Fruit fly (Drosophila melanogaster): ENCODE data around the gene VhaPPA1-1.

Gene VhaPPA1-1

DNA sequence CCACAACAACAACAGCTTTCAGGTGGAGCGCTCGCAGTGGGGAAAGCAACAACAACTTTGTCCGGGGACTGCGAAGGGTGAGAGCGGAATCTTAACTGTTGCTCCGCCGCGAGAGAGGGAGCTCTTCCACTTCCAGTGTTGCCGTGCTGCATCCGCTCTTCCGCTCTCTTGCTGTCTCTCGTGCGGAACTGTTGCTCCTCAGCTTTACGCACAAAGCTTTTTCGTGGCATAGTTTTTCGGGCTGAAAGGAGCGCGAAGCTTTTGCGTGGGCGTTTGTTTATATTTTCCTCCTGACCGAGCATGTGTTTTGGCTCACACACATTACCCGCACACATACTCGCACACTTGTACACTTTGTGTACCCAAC lies 27.9 kb downstream of the VhaPPA1-1 start (continued):
- TF ChIP-seq pho (GFP tag; optimal IDR thresholded peaks at IDR 0.05) (no peak), Abd-B (GFP tag; optimal IDR thresholded peaks at IDR 0.05) (no peak), CG8478 (optimal IDR thresholded peaks at IDR 0.05) (peak; percentile 57), so (GFP tag; IDR thresholded peaks at IDR 0.05) (no peak), Mad (GFP tag; optimal IDR thresholded peaks at IDR 0.05) (no peak), CG10147 (GFP tag; optimal IDR thresholded peaks at IDR 0.05) (no peak), Trl (optimal IDR thresholded peaks at IDR 0.05) (peak in 1 of 2 experiments; percentile 52), Trl (GFP tag; optimal IDR thresholded peaks at IDR 0.05) (no peak), ash1 (GFP tag; optimal IDR thresholded peaks at IDR 0.05) (no peak), zf30C (GFP tag; optimal IDR thresholded peaks at IDR 0.05) (no peak), gt (GFP tag; IDR thresholded peaks at IDR 0.05) (no peak), CG1024 (GFP tag; IDR thresholded peaks at IDR 0.05) (no peak), CG13775 (GFP tag; optimal IDR thresholded peaks at IDR 0.05) (no peak), CG1832 (GFP tag; optimal IDR thresholded peaks at IDR 0.05) (no peak), Bteb2 (GFP tag; optimal IDR thresholded peaks at IDR 0.05) (no peak), pfk (GFP tag; optimal IDR thresholded peaks at IDR 0.05) (no peak), Drgx (GFP tag; IDR thresholded peaks at IDR 0.05) (no peak), CG1603 (tag; optimal IDR thresholded peaks at IDR 0.05) (no peak), vvl (GFP tag; IDR thresholded peaks at IDR 0.05) (no peak), NFAT (GFP tag; IDR thresholded peaks at IDR 0.05) (0 out of 2 replicates have a peak, but pooled peaks have one; percentile 6), CG2199 (GFP tag; IDR thresholded peaks at IDR 0.05) (no peak), cwo (GFP tag; optimal IDR thresholded peaks at IDR 0.05) (no peak), Bgb (GFP tag; IDR thresholded peaks at IDR 0.05; ENCODE audit: partially characterized antibody) (no peak), CG14014 (GFP tag; IDR thresholded peaks at IDR 0.05) (no peak), scrt (GFP tag; optimal IDR thresholded peaks at IDR 0.05) (peak; percentile 99), knrl (GFP tag; IDR thresholded peaks at IDR 0.05; ENCODE audit: partially characterized antibody) (no peak), CG8359 (GFP tag; optimal IDR thresholded peaks at IDR 0.05; ENCODE audit: borderline replicate concordance) (no peak), jigr1 (GFP tag; IDR thresholded peaks at IDR 0.05) (no peak), dysf (GFP tag; IDR thresholded peaks at IDR 0.05) (no peak), toy (GFP tag; IDR thresholded peaks at IDR 0.05) (no peak), CG13296 (GFP tag; optimal IDR thresholded peaks at IDR 0.05) (no peak), BtbVII (GFP tag; optimal IDR thresholded peaks at IDR 0.05) (no peak), Dref (GFP tag; IDR thresholded peaks at IDR 0.05) (0 out of 2 replicates have a peak, but pooled peaks have one; percentile 24), dmrt11E (tag; optimal IDR thresholded peaks at IDR 0.05) (no peak), dan (GFP tag; IDR thresholded peaks at IDR 0.05) (no peak), CTCF (GFP tag; optimal IDR thresholded peaks at IDR 0.05) (no peak), CG10321 (GFP tag; IDR thresholded peaks at IDR 0.05) (no peak), sob (GFP tag; IDR thresholded peaks at IDR 0.05) (no peak), CG30431 (GFP tag; optimal IDR thresholded peaks at IDR 0.05) (no peak)

DNA sequence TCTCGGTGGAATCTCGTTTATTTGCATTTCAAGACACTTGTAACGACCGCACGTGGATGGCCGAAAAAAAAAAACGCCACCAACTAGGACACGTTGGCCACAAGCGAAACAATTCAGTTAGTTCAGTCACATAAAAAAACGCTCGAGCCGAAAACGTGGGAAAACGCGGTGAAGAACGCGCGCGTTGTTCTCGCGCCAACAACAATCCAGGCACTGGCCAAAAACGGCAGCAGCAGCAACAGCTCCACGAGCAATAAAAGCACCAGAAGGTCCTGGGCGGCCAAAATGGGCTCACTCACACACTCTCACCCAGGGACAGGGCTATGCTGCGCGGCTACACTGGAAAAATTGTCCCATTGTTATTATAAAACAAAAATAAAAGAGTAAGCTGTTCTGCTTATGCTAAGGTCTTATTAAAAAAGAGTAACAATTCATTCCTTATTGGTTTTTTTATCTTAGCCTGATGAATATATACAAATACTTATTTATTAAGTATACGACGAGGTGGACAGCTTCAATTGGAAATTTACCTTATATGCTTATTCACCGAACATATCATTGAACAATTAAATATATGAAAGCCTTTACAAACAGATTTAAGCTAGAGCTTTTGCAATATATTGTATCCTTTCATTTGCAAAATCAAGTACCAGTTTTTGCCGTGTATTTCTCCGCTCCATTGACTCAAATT lies 28.4 kb downstream of the VhaPPA1-1 start, which contains the start of gene btsz:
Gene btsz (minus strand): TSS at position 215 of the 691 bp plus-strand sequence.
- peak; percentile 75 for TF ChIP-seq CG34376 (GFP tag; optimal IDR thresholded peaks at IDR 0.05)
- no peak for TF ChIP-seq knrl (GFP tag; IDR thresholded peaks at IDR 0.05; ENCODE audit: partially characterized antibody)
- TF ChIP-seq cwo (GFP tag; optimal IDR thresholded peaks at IDR 0.05): peak; percentile 64
- peak in 1 of 2 experiments; percentile 60 for TF ChIP-seq Hr51 (GFP tag; optimal IDR thresholded peaks at IDR 0.05)
- no peak for TF ChIP-seq CG1529 (GFP tag; optimal IDR thresholded peaks at IDR 0.05)
- peak; percentile 20 for TF ChIP-seq D19B (GFP tag; optimal IDR thresholded peaks at IDR 0.05)
- peak; percentile 32 for TF ChIP-seq abd-A (tag; optimal IDR thresholded peaks at IDR 0.05)
- TF ChIP-seq CG7963 (GFP tag; IDR thresholded peaks at IDR 0.05; ENCODE audit: partially characterized antibody): no peak
- peak; percentile 22 for TF ChIP-seq odd (GFP tag; optimal IDR thresholded peaks at IDR 0.05)
- TF ChIP-seq tin (GFP tag; optimal IDR thresholded peaks at IDR 0.05): peak; percentile 7
- TF ChIP-seq tio (GFP tag; optimal IDR thresholded peaks at IDR 0.05): peak; percentile 27
- no peak for TF ChIP-seq Sox100B (GFP tag; optimal IDR thresholded peaks at IDR 0.05)
- TF ChIP-seq Doc2 (GFP tag; IDR thresholded peaks at IDR 0.05): no peak
- TF ChIP-seq Oli (tag; optimal IDR thresholded peaks at IDR 0.05): peak; percentile 52
- TF ChIP-seq Hmr (GFP tag; optimal IDR thresholded peaks at IDR 0.05): peak; percentile 77
- TF ChIP-seq CG11695 (GFP tag; IDR thresholded peaks at IDR 0.05): 0 out of 3 replicates have a peak, but pooled peaks have one; percentile 7

All from whole organism, embryonic.